Fruit fly (Drosophila melanogaster): Measurements from ENCODE around the gene CG1965.

Gene CG1965

dm6 chr3R:7087904-7088303 lies 20.7 kb downstream of the CG1965 start:
- no peak for TF ChIP-seq CG17801 (GFP tag; optimal IDR thresholded peaks at IDR 0.05; ENCODE audit: partially characterized antibody)

DNA sequence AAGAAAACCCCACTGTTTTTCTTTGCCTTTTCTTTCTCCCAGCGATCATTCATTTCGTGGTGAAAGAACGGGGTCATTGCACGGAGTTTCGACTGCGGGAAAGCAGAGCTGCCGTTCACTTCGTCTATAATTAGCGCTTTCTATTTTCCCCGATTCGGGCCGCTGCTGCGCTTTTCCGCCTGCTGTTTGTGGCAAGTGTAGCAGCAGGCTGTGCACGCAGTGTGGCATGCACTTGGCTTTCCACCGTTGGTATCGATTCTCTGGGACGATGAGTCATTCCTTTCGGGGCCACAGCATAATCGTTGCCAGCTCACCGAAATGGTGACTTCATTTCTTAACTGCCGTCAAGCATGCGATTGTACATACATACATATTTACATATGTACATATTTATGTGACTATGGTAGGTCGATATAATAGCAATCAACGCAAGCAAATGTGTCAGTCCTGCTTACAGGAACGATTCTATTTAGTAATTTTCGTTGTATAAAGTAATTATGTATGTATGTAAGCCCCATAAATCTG lies 21.7 kb downstream of the CG1965 start:
- no peak for TF ChIP-seq CG17801 (GFP tag; optimal IDR thresholded peaks at IDR 0.05; ENCODE audit: partially characterized antibody)

DNA sequence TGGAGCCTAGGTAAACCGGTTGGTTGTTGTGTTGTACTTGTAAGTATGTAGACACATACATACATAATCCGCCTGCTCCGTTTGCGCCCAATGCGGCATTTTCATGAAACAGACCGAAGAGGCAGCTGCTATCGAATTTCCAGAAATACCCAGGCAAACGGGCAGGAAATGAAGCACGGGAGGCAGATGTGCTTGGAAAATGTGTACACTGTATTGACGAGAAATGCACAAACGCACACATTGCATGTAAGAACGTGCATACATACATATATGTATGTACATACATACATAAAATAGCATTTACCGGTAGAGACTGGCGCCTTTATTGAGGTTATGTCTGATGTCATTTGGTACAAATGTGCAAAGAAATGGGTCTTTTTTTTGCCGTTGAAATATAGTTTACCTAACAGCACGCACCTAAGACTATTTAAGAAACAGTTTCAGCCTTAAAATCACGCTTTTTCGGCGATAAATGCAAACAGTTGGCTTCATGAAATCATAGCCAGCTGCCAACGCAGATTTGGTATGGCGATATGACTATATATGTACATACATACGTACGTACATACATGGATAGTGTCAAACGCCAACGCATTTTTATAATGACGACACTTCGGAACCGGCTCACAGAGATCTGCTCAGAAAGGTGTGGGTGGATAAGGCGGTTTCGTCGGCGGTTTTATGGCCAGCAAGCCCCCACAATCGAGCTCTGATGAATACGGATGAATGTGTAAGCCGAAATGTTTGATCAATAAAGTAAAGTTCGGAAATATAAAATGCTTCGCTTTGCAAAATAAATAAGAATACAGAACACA lies 22.5 kb downstream of the CG1965 start:
- no peak for TF ChIP-seq CG17801 (GFP tag; optimal IDR thresholded peaks at IDR 0.05; ENCODE audit: partially characterized antibody)

- TF ChIP-seq CG17801 (GFP tag; optimal IDR thresholded peaks at IDR 0.05; ENCODE audit: partially characterized antibody) = no peak
These were observed 23.2 kb downstream of the CG1965 start for dm6 chr3R:7090337-7090830.

DNA sequence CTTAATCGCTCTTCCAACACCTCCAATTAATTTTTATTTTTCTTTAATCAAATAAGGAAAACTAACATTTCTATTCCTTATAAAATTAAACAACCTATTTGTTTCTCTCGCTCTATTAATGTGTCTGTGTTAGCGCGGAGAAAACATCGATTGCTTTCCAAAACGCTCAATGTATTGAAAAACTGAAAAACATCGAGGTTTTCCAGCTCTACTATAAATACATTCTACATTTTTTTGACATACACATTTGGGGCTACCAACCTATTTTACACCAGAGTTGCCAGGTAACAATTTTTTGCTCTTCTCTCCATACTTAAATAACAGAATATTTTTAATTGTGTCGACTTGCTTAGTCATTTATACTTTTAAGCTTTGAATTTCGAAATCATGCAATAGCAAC lies 24.7 kb downstream of the CG1965 start:
- TF ChIP-seq CG17801 (GFP tag; optimal IDR thresholded peaks at IDR 0.05; ENCODE audit: partially characterized antibody) = no peak

- TF ChIP-seq CG17801 (GFP tag; optimal IDR thresholded peaks at IDR 0.05; ENCODE audit: partially characterized antibody) = peak; percentile 42
These were observed 26.4 kb downstream of the CG1965 start for dm6 chr3R:7093592-7093991.

DNA sequence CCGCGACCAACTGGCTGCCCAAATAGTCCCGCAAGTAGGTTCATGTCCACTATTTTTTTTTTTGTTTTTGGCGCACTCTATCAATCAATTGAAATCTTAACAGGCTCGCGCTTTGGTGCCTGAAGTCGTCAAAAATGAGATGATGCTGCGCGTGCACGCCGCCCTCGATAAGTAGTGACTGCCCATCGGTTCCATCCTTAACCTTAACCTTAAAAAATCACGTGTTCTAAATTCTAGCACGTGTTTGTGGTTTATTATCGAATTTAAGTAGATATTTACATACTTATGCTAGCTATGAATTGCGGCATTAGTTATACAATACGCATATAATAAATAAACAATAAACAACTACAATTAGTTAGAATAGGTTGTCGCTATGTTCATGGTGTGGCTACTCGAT lies 27.2 kb downstream of the CG1965 start:
- TF ChIP-seq CG17801 (GFP tag; optimal IDR thresholded peaks at IDR 0.05; ENCODE audit: partially characterized antibody) = no peak

DNA sequence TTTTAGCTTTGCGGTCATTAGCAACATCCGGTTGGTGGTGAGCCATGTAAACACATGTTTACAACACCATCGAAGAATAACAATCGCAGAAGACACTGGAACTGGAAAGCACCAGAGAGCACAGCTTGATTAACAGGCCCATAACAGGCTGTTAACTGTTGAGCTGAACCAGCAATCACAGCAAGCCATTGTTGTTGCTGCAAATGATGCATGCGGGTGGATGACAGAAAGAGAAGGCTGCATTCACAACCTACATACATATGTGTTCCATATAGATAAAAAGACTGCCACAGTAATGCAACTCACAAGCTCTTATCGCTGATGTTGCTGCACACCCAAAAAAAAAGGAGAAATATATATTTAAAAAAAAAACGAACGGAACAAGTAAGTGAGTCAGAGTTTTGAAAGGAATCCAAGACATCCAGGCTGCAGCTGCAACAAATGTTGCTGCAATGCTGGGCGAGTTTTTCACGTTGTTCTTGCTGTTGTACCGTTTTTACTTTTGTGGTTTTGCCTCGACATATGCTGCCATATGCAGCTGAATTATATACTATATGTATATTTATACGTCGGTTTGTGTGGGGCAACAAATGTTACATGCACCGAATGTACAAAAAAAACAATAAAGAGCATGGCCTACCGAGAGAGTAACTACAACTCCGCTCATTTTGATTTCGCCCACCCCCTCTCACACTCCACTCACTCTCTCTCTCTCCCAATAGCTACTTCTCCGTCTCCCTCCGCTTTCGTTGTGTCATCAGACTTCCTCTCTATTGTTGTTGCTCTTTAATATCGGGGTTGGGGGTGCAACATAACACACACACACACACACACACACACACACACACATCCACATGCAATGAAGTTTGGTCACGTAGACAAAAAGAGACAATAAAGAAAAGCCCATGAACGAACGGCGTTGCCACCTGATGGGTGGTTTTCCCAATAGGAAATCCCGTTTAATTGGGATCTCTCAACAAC lies 35.9 kb downstream of the CG1965 start:
- TF ChIP-seq CG17801 (GFP tag; optimal IDR thresholded peaks at IDR 0.05; ENCODE audit: partially characterized antibody) = no peak

dm6 chr3R:7104308-7104707 lies 37.1 kb downstream of the CG1965 start:
- no peak for TF ChIP-seq CG17801 (GFP tag; optimal IDR thresholded peaks at IDR 0.05; ENCODE audit: partially characterized antibody)

dm6 chr3R:7105503-7106164 lies 38.4 kb downstream of the CG1965 start:
- no peak for TF ChIP-seq CG17801 (GFP tag; optimal IDR thresholded peaks at IDR 0.05; ENCODE audit: partially characterized antibody)

dm6 chr3R:7107713-7108588 lies 40.8 kb downstream of the CG1965 start:
- TF ChIP-seq CG17801 (GFP tag; optimal IDR thresholded peaks at IDR 0.05; ENCODE audit: partially characterized antibody) = no peak

DNA sequence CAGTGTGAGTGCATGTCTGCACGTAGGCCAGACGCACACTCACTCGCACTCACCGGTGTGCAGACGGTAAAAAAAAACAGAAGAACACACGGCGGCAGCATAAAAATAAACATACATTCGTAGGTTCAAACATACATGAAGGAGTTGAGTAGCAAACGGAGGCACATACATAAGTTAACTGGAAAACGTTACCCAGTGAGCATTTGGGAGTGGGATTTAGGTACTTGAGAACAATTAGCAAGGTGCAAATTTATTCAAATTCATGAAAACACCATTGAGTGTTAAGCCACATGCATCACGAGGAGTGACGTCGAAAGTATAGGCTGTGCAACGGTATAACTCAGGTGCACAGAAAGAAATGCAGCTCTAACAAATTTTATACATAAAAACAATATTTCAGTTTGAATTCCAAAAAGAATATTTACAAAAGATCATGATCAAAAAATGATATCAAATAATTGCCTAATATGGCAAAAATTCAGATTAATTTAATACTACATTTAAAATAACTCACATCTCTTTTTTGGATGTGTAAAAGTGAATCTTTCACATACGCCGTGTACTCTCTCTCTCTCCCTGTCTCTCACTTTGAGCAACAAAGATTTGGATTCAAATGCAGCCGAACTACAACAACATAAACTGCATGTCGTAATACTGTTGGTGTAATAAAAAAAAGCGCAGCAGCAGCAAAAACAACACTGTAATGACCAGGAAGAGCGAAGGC lies 41.5 kb downstream of the CG1965 start:
- TF ChIP-seq CG17801 (GFP tag; optimal IDR thresholded peaks at IDR 0.05; ENCODE audit: partially characterized antibody) = peak; percentile 96

DNA sequence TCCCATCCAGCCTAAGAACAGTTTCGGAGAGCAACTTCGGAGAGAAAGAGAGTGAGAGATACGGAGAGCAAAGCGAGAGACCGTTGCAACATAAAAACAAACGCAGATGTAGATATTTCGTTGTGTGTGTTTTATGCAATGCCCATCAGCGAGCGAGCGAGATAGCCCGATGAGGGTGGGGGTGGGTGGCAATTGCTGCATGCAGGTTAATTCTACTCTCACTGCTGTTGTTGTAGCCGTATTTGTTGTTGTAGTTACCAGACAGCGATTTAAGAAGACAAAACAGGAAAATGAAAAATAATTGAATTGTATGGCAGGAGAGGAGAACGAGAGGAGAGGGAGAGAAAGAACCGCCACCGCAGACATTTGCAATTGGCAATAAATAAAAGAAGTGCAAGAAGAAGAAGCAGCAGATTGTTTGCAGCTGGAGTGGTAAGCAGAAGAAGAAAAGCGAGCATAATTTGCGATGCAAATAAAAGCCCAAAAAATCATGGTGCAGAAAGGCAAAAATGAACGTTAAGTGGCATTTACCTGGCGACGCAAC lies 42.6 kb downstream of the CG1965 start:
- no peak for TF ChIP-seq CG17801 (GFP tag; optimal IDR thresholded peaks at IDR 0.05; ENCODE audit: partially characterized antibody)

Measured in ovary, adult (tissue).